Fruit fly (Drosophila melanogaster): ENCODE measurements around the gene Gr93b.

The Gr93b gene

dm6 chr3R:21821684-21822561 is 21.6 kb downstream of the Gr93b start (continued):
- no peak for TF ChIP-seq nmo (GFP tag; optimal IDR thresholded peaks at IDR 0.05)
- no peak for TF ChIP-seq lilli (GFP tag; optimal IDR thresholded peaks at IDR 0.05)
- no peak for TF ChIP-seq cad (GFP tag; optimal IDR thresholded peaks at IDR 0.05)
- no peak for TF ChIP-seq CG6654 (GFP tag; optimal IDR thresholded peaks at IDR 0.05)
- no peak for TF ChIP-seq CG18476 (GFP tag; optimal IDR thresholded peaks at IDR 0.05)
- TF ChIP-seq sr (GFP tag; IDR thresholded peaks at IDR 0.05) = peak; percentile 32; the same call in 1 of the 3 replicates
- TF ChIP-seq ash1 (GFP tag; optimal IDR thresholded peaks at IDR 0.05) = no peak
- no peak for TF ChIP-seq Dbx (GFP tag; IDR thresholded peaks at IDR 0.05)
- no peak for TF ChIP-seq CG6254 (GFP tag; optimal IDR thresholded peaks at IDR 0.05)
- TF ChIP-seq Sox102F (GFP tag; optimal IDR thresholded peaks at IDR 0.05) = no peak
- no peak for TF ChIP-seq CG3995 (GFP tag; optimal IDR thresholded peaks at IDR 0.05)
- TF ChIP-seq kni (GFP tag; optimal IDR thresholded peaks at IDR 0.05) = no peak
- TF ChIP-seq zen (tag; optimal IDR thresholded peaks at IDR 0.05) = no peak
- no peak for TF ChIP-seq CG12299 (tag; optimal IDR thresholded peaks at IDR 0.05)
- no peak for TF ChIP-seq kay (GFP tag; optimal IDR thresholded peaks at IDR 0.05)
- TF ChIP-seq CG13287 (GFP tag; IDR thresholded peaks at IDR 0.05; ENCODE audit: partially characterized antibody) = no peak
- TF ChIP-seq CG14667 (GFP tag; IDR thresholded peaks at IDR 0.05) = no peak
- no peak for TF ChIP-seq zen2 (GFP tag; IDR thresholded peaks at IDR 0.05; ENCODE audit: partially characterized antibody)
- no peak for TF ChIP-seq nerfin-1 (tag; optimal IDR thresholded peaks at IDR 0.05)
- no peak for TF ChIP-seq Atf-2 (GFP tag; optimal IDR thresholded peaks at IDR 0.05)
- no peak for TF ChIP-seq stwl (tag; optimal IDR thresholded peaks at IDR 0.05)
- TF ChIP-seq ci (GFP tag; IDR thresholded peaks at IDR 0.05) = no peak
- no peak for TF ChIP-seq abd-A (tag; optimal IDR thresholded peaks at IDR 0.05)
- TF ChIP-seq Dip3 (GFP tag; optimal IDR thresholded peaks at IDR 0.05) = no peak
- no peak for TF ChIP-seq hb (GFP tag; IDR thresholded peaks at IDR 0.05; ENCODE audit: partially characterized antibody)
- TF ChIP-seq chm (GFP tag; IDR thresholded peaks at IDR 0.05) = no peak
- TF ChIP-seq CG1832 (GFP tag; optimal IDR thresholded peaks at IDR 0.05) = peak; percentile 38
- no peak for TF ChIP-seq ttk (GFP tag; IDR thresholded peaks at IDR 0.05)
- no peak for TF ChIP-seq jing (GFP tag; optimal IDR thresholded peaks at IDR 0.05)
- TF ChIP-seq CG7786 (GFP tag; optimal IDR thresholded peaks at IDR 0.05) = no peak
- no peak for TF ChIP-seq CG17186 (GFP tag; optimal IDR thresholded peaks at IDR 0.05)
- no peak for TF ChIP-seq CG8089 (GFP tag; optimal IDR thresholded peaks at IDR 0.05)
- no peak for TF ChIP-seq sug (tag; optimal IDR thresholded peaks at IDR 0.05)
- peak; percentile 70 for TF ChIP-seq Deaf1 (tag; optimal IDR thresholded peaks at IDR 0.05)
- TF ChIP-seq luna (GFP tag; optimal IDR thresholded peaks at IDR 0.05) = no peak
- no peak for TF ChIP-seq CG6175 (GFP tag; IDR thresholded peaks at IDR 0.05)
- no peak for TF ChIP-seq Drgx (GFP tag; IDR thresholded peaks at IDR 0.05)
- TF ChIP-seq CG10209 (GFP tag; optimal IDR thresholded peaks at IDR 0.05) = no peak
- TF ChIP-seq pros (GFP tag; optimal IDR thresholded peaks at IDR 0.05) = no peak
- TF ChIP-seq CG10979 (tag; optimal IDR thresholded peaks at IDR 0.05) = peak; percentile 37
- TF ChIP-seq CG6689 (GFP tag; IDR thresholded peaks at IDR 0.05) = no peak
- TF ChIP-seq CG2202 (tag; optimal IDR thresholded peaks at IDR 0.05) = no peak
- TF ChIP-seq Hsf (GFP tag; optimal IDR thresholded peaks at IDR 0.05) = no peak
- TF ChIP-seq Sox100B (GFP tag; optimal IDR thresholded peaks at IDR 0.05) = no peak
- TF ChIP-seq esg (GFP tag; conservative IDR thresholded peaks at IDR 0.05) = no peak
- no peak for TF ChIP-seq CkIIα-i1 (GFP tag; IDR thresholded peaks at IDR 0.05)
- no peak for TF ChIP-seq CG18764 (GFP tag; optimal IDR thresholded peaks at IDR 0.05)
- no peak for TF ChIP-seq Gug (GFP tag; IDR thresholded peaks at IDR 0.05)
- no peak for TF ChIP-seq CG1529 (GFP tag; optimal IDR thresholded peaks at IDR 0.05)
- no peak for TF ChIP-seq CG2875 (GFP tag; optimal IDR thresholded peaks at IDR 0.05)
